Worm (Caenorhabditis elegans) whole organism, early embryonic: ENCODE measurements around the gene nfm-1.

Experiments used
- aly-1 ChIP-seq: sonication (generic microtip); optimal IDR thresholded peaks from 2 replicates; lab custom pipeline; 2016; ENCODE audit warnings: missing genetic modification characterization, missing compliant biosample characterization
- ama-1 ChIP-seq: fragments of 150-350 bp; optimal IDR thresholded peaks from 2 replicates; lab custom pipeline; 2014
- ceh-13 ChIP-seq: fragments of 200-800 bp; sonication (Bioruptor generic); optimal IDR thresholded peaks from 2 replicates; lab custom pipeline; 2018; ENCODE audit warnings: mild to moderate bottlenecking, missing genetic modification characterization, missing compliant biosample characterization
- ceh-36 ChIP-seq: sonication (generic microtip); optimal IDR thresholded peaks from 2 replicates; lab custom pipeline; 2016; ENCODE audit warnings: missing genetic modification characterization, inconsistent platforms, missing compliant biosample characterization
- ets-7 ChIP-seq: sonication (generic microtip); optimal IDR thresholded peaks from 2 replicates; lab custom pipeline; 2016; ENCODE audit warnings: missing genotype, missing genetic modification characterization, missing compliant biosample characterization
- flt-1 ChIP-seq: fragments of 200-800 bp; sonication (Bioruptor generic); IDR thresholded peaks from 2 replicates; pipeline ENCODE4 v1.3.6; 2022; ENCODE audit warnings: missing genetic modification characterization, missing compliant biosample characterization
- hnd-1 ChIP-seq: sonication (generic microtip); optimal IDR thresholded peaks from 2 replicates; lab custom pipeline; 2016; ENCODE audit warnings: missing genetic modification characterization, missing compliant biosample characterization
- pes-1 ChIP-seq: fragments of 200-800 bp; sonication (Bioruptor generic); IDR thresholded peaks from 2 replicates; pipeline ENCODE4 v1.3.6; 2022; ENCODE audit warnings: missing genetic modification reagents, missing genetic modification characterization, missing compliant biosample characterization
- tbx-11 ChIP-seq: fragments of 200-800 bp; sonication (Bioruptor generic); IDR thresholded peaks from 2 replicates; pipeline ENCODE4 v1.3.6; 2022; ENCODE audit warnings: missing genetic modification characterization, missing compliant biosample characterization
- tbx-37 ChIP-seq: fragments of 200-800 bp; sonication (Bioruptor generic); conservative IDR thresholded peaks from 2 replicates; pipeline ENCODE4 v1.3.6; 2022; ENCODE audit warnings: missing genetic modification reagents, missing genetic modification characterization, missing compliant biosample characterization

DNA sequence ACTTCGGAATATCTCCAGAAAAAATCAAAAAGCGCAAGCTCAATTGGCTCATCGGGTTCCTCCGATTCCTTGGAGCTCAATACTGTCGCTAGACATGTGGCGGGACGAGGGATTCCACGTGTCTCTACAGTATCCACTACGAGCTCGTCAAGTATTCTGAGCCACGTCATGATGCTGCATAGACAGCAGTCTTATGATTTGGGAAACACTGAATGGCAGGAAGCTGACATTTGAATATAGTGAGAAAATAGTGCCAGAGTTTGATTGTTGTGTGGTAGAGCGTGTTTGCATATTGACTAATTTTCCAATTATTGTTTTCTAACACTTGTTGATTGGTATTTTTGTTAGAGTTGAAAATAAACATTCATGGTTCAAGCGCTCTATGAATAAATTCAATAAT is 4.1 kb downstream of the nfm-1 start:
- TF ChIP-seq pes-1 (GFP tag; lab: Robert Waterston, UW) (no peak), tbx-11 (GFP tag; lab: Robert Waterston, UW) (no peak), tbx-37 (GFP tag; lab: Robert Waterston, UW) (no peak), flt-1 (GFP tag; lab: Robert Waterston, UW) (no peak), aly-1 (tag; lab: Kevin White, UChicago) (no peak), ceh-36 (tag; lab: Kevin White, UChicago) (no peak), hnd-1 (no peak), ceh-13 (GFP tag; lab: Kevin White, UChicago) (no peak), ets-7 (tag; lab: Kevin White, UChicago) (no peak), ama-1 (no peak)
